Worm (Caenorhabditis elegans) whole organism, young adult: ENCODE data around the gene ptb-1.
A peak's percentile ranks its signal among the peaks of the same experiment; 100 is the strongest.

ENCODE experiments used
- B0019.2 ChIP-seq: fragments of 200-800 bp; sonication (Bioruptor generic); conservative IDR thresholded peaks from 2 replicates; pipeline ENCODE4 v1.3.6; 2022; ENCODE audit warnings: missing genetic modification reagents, missing genetic modification characterization, missing compliant biosample characterization
- F33H1.4 ChIP-seq: fragments of 200-800 bp; sonication (Bioruptor generic); IDR thresholded peaks from 2 replicates; pipeline ENCODE4 v1.3.6; 2022; ENCODE audit warnings: missing genetic modification reagents, missing genetic modification characterization, missing compliant biosample characterization
- F49E8.2 ChIP-seq: sonication (generic microtip); optimal IDR thresholded peaks from 3 replicates; lab custom pipeline; 2017; ENCODE audit warnings: missing genetic modification characterization, mild to moderate bottlenecking, missing compliant biosample characterization, antibody characterized with exemption, moderate library complexity; ENCODE audit not compliant: insufficient read depth
- F52B5.7 ChIP-seq: sonication (generic microtip); optimal IDR thresholded peaks from 2 replicates; lab custom pipeline; 2016; ENCODE audit warnings: mild to moderate bottlenecking, missing genetic modification characterization, missing compliant biosample characterization
- F55B11.4 ChIP-seq: sonication (generic microtip); optimal IDR thresholded peaks from 2 replicates; lab custom pipeline; 2016; ENCODE audit warnings: missing compliant biosample characterization, missing genetic modification characterization, borderline replicate concordance; ENCODE audit not compliant: insufficient read depth
- K11D2.4 ChIP-seq: fragments of 200-800 bp; sonication (Bioruptor generic); IDR thresholded peaks from 2 replicates; pipeline ENCODE4 v1.3.6; 2022; ENCODE audit warnings: missing genetic modification reagents, missing genetic modification characterization, missing compliant biosample characterization
- Y53G8AR.9 ChIP-seq: fragments of 200-800 bp; sonication (Bioruptor generic); conservative IDR thresholded peaks from 2 replicates; pipeline ENCODE4 v1.3.6; 2022; ENCODE audit warnings: missing genetic modification reagents, missing genetic modification characterization, missing compliant biosample characterization
- Y95B8A.8 ChIP-seq: fragments of 200-800 bp; sonication (Bioruptor generic); IDR thresholded peaks from 2 replicates; pipeline ENCODE4 v1.3.6; 2022; ENCODE audit warnings: missing genetic modification reagents, missing genetic modification characterization, missing compliant biosample characterization
- akir-1 ChIP-seq: fragments of 200-800 bp; sonication (Bioruptor generic); optimal IDR thresholded peaks from 2 replicates; lab custom pipeline; 2018; ENCODE audit warnings: mild to moderate bottlenecking, missing genetic modification characterization, moderate library complexity, missing compliant biosample characterization
- aptf-3 ChIP-seq: fragments of 200-800 bp; sonication (Bioruptor generic); IDR thresholded peaks from 2 replicates; pipeline ENCODE4 v1.3.6; 2022; ENCODE audit warnings: missing genetic modification characterization, missing compliant biosample characterization
- athp-1 ChIP-seq: sonication (generic microtip); optimal IDR thresholded peaks from 2 replicates; lab custom pipeline; 2017; ENCODE audit warnings: mild to moderate bottlenecking, missing genetic modification characterization, missing compliant biosample characterization
- ceh-58 ChIP-seq: fragments of 200-800 bp; sonication (Bioruptor generic); IDR thresholded peaks from 2 replicates; pipeline ENCODE4 v1.3.6; 2022; ENCODE audit warnings: missing genetic modification characterization, missing compliant biosample characterization
- dox-1 ChIP-seq: fragments of 200-800 bp; sonication (Bioruptor generic); IDR thresholded peaks from 2 replicates; pipeline ENCODE4 v1.3.6; 2022; ENCODE audit warnings: missing genetic modification reagents, missing genetic modification characterization, missing compliant biosample characterization
- ets-4 ChIP-seq: fragments of 200-800 bp; sonication (Bioruptor generic); optimal IDR thresholded peaks from 2 replicates; lab custom pipeline; 2018; ENCODE audit warnings: mild to moderate bottlenecking, missing genetic modification characterization, missing compliant biosample characterization
- fkh-3 ChIP-seq: sonication (generic microtip); optimal IDR thresholded peaks from 2 replicates; lab custom pipeline; 2016; ENCODE audit warnings: mild to moderate bottlenecking, missing genetic modification characterization, missing compliant biosample characterization
- gei-17 ChIP-seq: fragments of 200-800 bp; sonication (Bioruptor generic); optimal IDR thresholded peaks from 2 replicates; lab custom pipeline; 2018; ENCODE audit warnings: mild to moderate bottlenecking, missing genetic modification characterization, missing compliant biosample characterization
- hmg-1.2 ChIP-seq: fragments of 200-800 bp; sonication (Bioruptor generic); IDR thresholded peaks from 2 replicates; pipeline ENCODE4 v1.3.6; 2022; ENCODE audit warnings: missing genetic modification reagents, missing genetic modification characterization, missing compliant biosample characterization
- hmg-20 ChIP-seq: fragments of 200-800 bp; sonication (Bioruptor generic); IDR thresholded peaks from 2 replicates; pipeline ENCODE4 v1.3.6; 2022; ENCODE audit warnings: missing genetic modification reagents, missing genetic modification characterization, missing compliant biosample characterization
- hrde-1 ChIP-seq: sonication (generic microtip); optimal IDR thresholded peaks from 2 replicates; lab custom pipeline; 2016; ENCODE audit warnings: missing genetic modification characterization, mild to moderate bottlenecking, missing compliant biosample characterization, moderate library complexity, missing genotype, missing genetic modification reagents, borderline replicate concordance
- hsf-1 ChIP-seq: fragments of 200-800 bp; sonication (Bioruptor generic); IDR thresholded peaks from 2 replicates; pipeline ENCODE4 v1.3.6; 2022; ENCODE audit warnings: missing genetic modification reagents, missing genetic modification characterization, missing compliant biosample characterization
- lag-1 ChIP-seq: fragments of 200-800 bp; sonication (Bioruptor generic); IDR thresholded peaks from 2 replicates; pipeline ENCODE4 v1.3.6; 2022; ENCODE audit warnings: missing genetic modification reagents, missing genetic modification characterization, missing compliant biosample characterization
- let-607 ChIP-seq, 2 experiments: fragments of 200-800 bp in 1 of 2; sonication (Bioruptor generic) in 1 of 2; sonication (generic microtip) in 1 of 2; optimal IDR thresholded peaks; 2 replicates each; lab custom pipeline; 2016 to 2018; ENCODE audit warnings: mild to moderate bottlenecking in 2 of 2, missing compliant biosample characterization in 2 of 2, missing genetic modification characterization in 2 of 2, moderate library complexity in 2 of 2, missing genotype in 1 of 2
- lin-40 ChIP-seq: sonication (generic microtip); optimal IDR thresholded peaks from 2 replicates; lab custom pipeline; 2016; ENCODE audit warnings: missing genetic modification characterization, mild to moderate bottlenecking, missing compliant biosample characterization, missing genotype, missing genetic modification reagents
- lsy-27 ChIP-seq: sonication (generic microtip); optimal IDR thresholded peaks from 2 replicates; lab custom pipeline; 2017; ENCODE audit warnings: missing genetic modification characterization, mild to moderate bottlenecking, missing compliant biosample characterization, antibody characterized with exemption, missing genotype, borderline replicate concordance; ENCODE audit not compliant: insufficient read depth
- madf-10 ChIP-seq: sonication (generic microtip); optimal IDR thresholded peaks from 2 replicates; lab custom pipeline; 2016; ENCODE audit warnings: mild to moderate bottlenecking, missing genetic modification characterization, missing compliant biosample characterization
- madf-6 ChIP-seq: fragments of 200-800 bp; sonication (Bioruptor generic); IDR thresholded peaks from 2 replicates; pipeline ENCODE4 v1.3.6; 2022; ENCODE audit warnings: missing genetic modification reagents, missing genetic modification characterization, missing compliant biosample characterization
- mcd-1 ChIP-seq: fragments of 200-800 bp; sonication (Bioruptor generic); IDR thresholded peaks from 2 replicates; pipeline ENCODE4 v1.3.6; 2022; ENCODE audit warnings: missing genetic modification reagents, missing genetic modification characterization, missing compliant biosample characterization
- mel-28 ChIP-seq: sonication (generic microtip); optimal IDR thresholded peaks from 2 replicates; lab custom pipeline; 2016; ENCODE audit warnings: borderline replicate concordance, mild to moderate bottlenecking, missing genetic modification characterization, missing compliant biosample characterization
- mes-4 ChIP-seq: sonication (generic microtip); optimal IDR thresholded peaks from 2 replicates; lab custom pipeline; 2016; ENCODE audit warnings: missing genotype, missing genetic modification characterization, missing compliant biosample characterization
- mxl-1 ChIP-seq: sonication (generic microtip); optimal IDR thresholded peaks from 2 replicates; lab custom pipeline; 2016; ENCODE audit warnings: missing genetic modification characterization, missing compliant biosample characterization
- nfyb-1 ChIP-seq: fragments of 200-800 bp; sonication (Bioruptor generic); IDR thresholded peaks from 2 replicates; pipeline ENCODE4 v1.3.6; 2022; ENCODE audit warnings: missing genetic modification reagents, missing genetic modification characterization, missing compliant biosample characterization
- nhr-120 ChIP-seq: fragments of 200-800 bp; sonication (Bioruptor generic); IDR thresholded peaks from 2 replicates; pipeline ENCODE4 v1.3.6; 2022; ENCODE audit warnings: missing genetic modification characterization, missing compliant biosample characterization
- nhr-179 ChIP-seq: sonication (generic microtip); optimal IDR thresholded peaks from 2 replicates; lab custom pipeline; 2016; ENCODE audit warnings: mild to moderate bottlenecking, missing genetic modification characterization, missing compliant biosample characterization
- nhr-80 ChIP-seq: sonication (generic microtip); optimal IDR thresholded peaks from 2 replicates; lab custom pipeline; 2016; ENCODE audit warnings: missing genetic modification characterization, missing compliant biosample characterization
- pha-4 ChIP-seq: fragments of 150-350 bp; sonication (generic microtip); optimal IDR thresholded peaks from 2 replicates; lab custom pipeline; 2014; ENCODE audit warnings: missing biosample characterization, missing genetic modification reagents, missing genetic modification characterization
- rec-8 ChIP-seq, 2 experiments: sonication (generic microtip); optimal IDR thresholded peaks; 2 replicates each; lab custom pipeline; 2016; ENCODE audit warnings: mild to moderate bottlenecking in 2 of 2, missing genetic modification characterization in 2 of 2, missing genetic modification reagents in 2 of 2, missing genotype in 2 of 2, missing biosample characterization in 1 of 2, missing compliant biosample characterization in 1 of 2, moderate library complexity in 1 of 2
- snpc-1.1 ChIP-seq: sonication (generic microtip); optimal IDR thresholded peaks from 2 replicates; lab custom pipeline; 2017; ENCODE audit warnings: missing genetic modification characterization, mild to moderate bottlenecking, missing compliant biosample characterization, antibody characterized with exemption, moderate library complexity, missing genotype, missing genetic modification reagents; ENCODE audit not compliant: insufficient read depth
- somi-1 ChIP-seq: fragments of 200-800 bp; sonication (Bioruptor generic); optimal IDR thresholded peaks from 2 replicates; lab custom pipeline; 2018; ENCODE audit warnings: mild to moderate bottlenecking, missing genetic modification characterization, missing compliant biosample characterization
- tlf-1 ChIP-seq: fragments of 200-800 bp; sonication (Bioruptor generic); optimal IDR thresholded peaks from 2 replicates; lab custom pipeline; 2018; ENCODE audit warnings: mild to moderate bottlenecking, missing genetic modification characterization, missing compliant biosample characterization
- unc-130 ChIP-seq: sonication (generic microtip); optimal IDR thresholded peaks from 2 replicates; lab custom pipeline; 2016; ENCODE audit warnings: missing genetic modification reagents, missing genetic modification characterization, missing compliant biosample characterization
- xnd-1 ChIP-seq: sonication (generic microtip); optimal IDR thresholded peaks from 2 replicates; lab custom pipeline; 2016; ENCODE audit warnings: missing genotype, missing genetic modification reagents, missing genetic modification characterization, missing compliant biosample characterization
- zfh-2 ChIP-seq: fragments of 200-800 bp; sonication (Bioruptor generic); conservative IDR thresholded peaks from 2 replicates; pipeline ENCODE4 v1.3.6; 2022; ENCODE audit warnings: missing genetic modification reagents, missing genetic modification characterization, missing compliant biosample characterization
- ztf-6 ChIP-seq: fragments of 200-800 bp; sonication (Bioruptor generic); IDR thresholded peaks from 2 replicates; pipeline ENCODE4 v1.3.6; 2022; ENCODE audit warnings: missing genetic modification reagents, missing genetic modification characterization, missing compliant biosample characterization

The ptb-1 gene

DNA sequence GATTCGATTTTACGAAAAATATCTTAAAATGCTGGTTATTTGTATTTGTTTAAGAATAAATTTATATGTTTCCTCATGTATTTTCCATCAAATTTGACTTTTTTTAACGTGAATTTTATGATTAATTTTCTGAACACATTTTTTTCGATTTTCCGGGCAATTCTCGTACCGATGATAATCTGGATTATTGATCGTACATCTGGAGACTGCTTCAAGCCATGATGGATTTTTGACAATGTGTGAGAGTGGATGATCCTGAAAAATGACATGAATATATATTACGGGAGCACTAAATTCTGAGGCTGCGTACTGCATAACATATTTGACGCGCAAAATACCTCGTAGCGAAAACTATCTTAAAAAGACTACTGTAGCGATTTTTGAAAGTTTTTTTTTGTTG is 21.0 kb upstream of the ptb-1 start:
- no peak for TF ChIP-seq nhr-120 (GFP tag; lab: Robert Waterston, UW)
- no peak for TF ChIP-seq madf-6 (GFP tag; lab: Robert Waterston, UW)
- no peak for TF ChIP-seq Y53G8AR.9 (GFP tag; lab: Robert Waterston, UW)
- TF ChIP-seq lin-40 (tag; lab: Kevin White, UChicago): no peak
- no peak for TF ChIP-seq aptf-3 (GFP tag; lab: Robert Waterston, UW)
- no peak for TF ChIP-seq mel-28 (tag; lab: Kevin White, UChicago)
- TF ChIP-seq unc-130 (GFP tag; lab: Kevin White, UChicago): no peak
- TF ChIP-seq nhr-80 (tag; lab: Kevin White, UChicago): no peak
- no peak for TF ChIP-seq athp-1
- no peak for TF ChIP-seq zfh-2 (GFP tag; lab: Robert Waterston, UW)
- no peak for TF ChIP-seq gei-17 (GFP tag; lab: Kevin White, UChicago)
- no peak for TF ChIP-seq F33H1.4 (GFP tag; lab: Robert Waterston, UW)
- no peak for TF ChIP-seq fkh-3
- TF ChIP-seq F52B5.7 (tag; lab: Kevin White, UChicago): no peak

DNA sequence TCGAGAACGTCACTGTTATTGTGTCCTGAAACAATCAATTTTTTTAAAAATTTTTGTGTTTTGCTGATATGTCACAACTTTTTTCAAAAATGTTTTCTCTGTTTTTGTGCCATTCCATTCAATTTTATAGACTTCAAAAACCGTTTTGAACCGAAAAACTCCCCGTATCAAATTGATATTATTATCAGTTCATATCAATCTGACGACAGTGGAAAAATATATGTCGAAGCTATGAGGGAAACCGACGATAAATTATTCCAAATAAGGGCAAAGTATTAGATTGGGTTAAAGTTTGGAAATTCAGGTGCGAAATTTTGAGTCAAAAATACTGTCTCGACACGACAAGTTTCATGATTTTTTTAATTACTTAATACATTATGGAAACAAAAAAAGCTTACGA is 19.0 kb upstream of the ptb-1 start:
- peak; percentile 42 for TF ChIP-seq nhr-80 (tag; lab: Kevin White, UChicago)
- no peak for TF ChIP-seq B0019.2 (GFP tag; lab: Robert Waterston, UW)

DNA sequence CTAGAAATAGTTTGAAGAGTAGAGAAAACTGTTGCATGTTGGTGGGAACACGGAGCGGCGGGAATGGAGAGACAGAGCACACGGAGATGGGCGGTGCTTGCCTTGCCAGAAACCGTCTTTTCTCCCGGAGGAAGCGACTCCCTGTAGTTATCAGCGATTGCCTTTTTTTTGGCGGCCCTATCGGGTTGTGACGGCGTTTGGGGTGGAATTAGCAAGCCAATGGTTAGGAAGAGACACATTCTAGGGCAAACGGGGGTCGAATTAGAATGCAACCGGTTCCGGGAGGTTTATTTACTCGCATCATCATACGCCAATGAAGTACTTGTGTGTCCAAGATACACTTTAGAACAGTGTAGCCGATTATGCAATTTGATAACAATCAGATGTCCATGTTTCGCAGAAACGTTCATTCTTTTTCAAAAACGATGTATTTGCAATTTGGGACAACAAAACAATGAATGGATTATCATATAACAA is 17.7 kb upstream of the ptb-1 start, which contains the start of gene lact-3:
Gene lact-3 (minus strand): TSS at position 51 of the 477 bp plus-strand sequence.
- TF ChIP-seq nfyb-1 (peak; percentile 63; the same call in 1 of the 2 replicates), lsy-27 (tag; lab: Kevin White, UChicago) (no peak), F49E8.2 (tag; lab: Kevin White, UChicago) (peak; percentile 70), xnd-1 (peak; percentile 37), mes-4 (no peak), unc-130 (GFP tag; lab: Kevin White, UChicago) (peak; percentile 18), mcd-1 (GFP tag; lab: Robert Waterston, UW) (peak; percentile 43), K11D2.4 (no peak), dox-1 (GFP tag; lab: Robert Waterston, UW) (no peak), nhr-179 (no peak), mxl-1 (tag; lab: Kevin White, UChicago) (no peak), ceh-58 (GFP tag; lab: Robert Waterston, UW) (no peak), madf-6 (GFP tag; lab: Robert Waterston, UW) (peak; percentile 65), Y95B8A.8 (0 out of 2 replicates have a peak, but pooled peaks have one; percentile 41), hmg-1.2 (peak; percentile 49), tlf-1 (GFP tag; lab: Kevin White, UChicago) (peak; percentile 13), lag-1 (GFP tag; lab: Robert Waterston, UW) (no peak), ztf-6 (GFP tag; lab: Robert Waterston, UW) (no peak), ets-4 (GFP tag; lab: Kevin White, UChicago) (no peak), hsf-1 (GFP tag; lab: Robert Waterston, UW) (peak; percentile 68), hmg-20 (GFP tag; lab: Robert Waterston, UW) (no peak), madf-10 (no peak), hrde-1 (peak; percentile 80), nhr-80 (tag; lab: Kevin White, UChicago) (peak; percentile 67), let-607 (tag; optimal IDR thresholded peaks at IDR 0.05; lab: Kevin White, UChicago) (no peak), gei-17 (GFP tag; lab: Kevin White, UChicago) (no peak), pha-4 (tag; lab: Kevin White, UChicago) (no peak), F55B11.4 (tag; lab: Kevin White, UChicago) (no peak), rec-8 (tag; optimal IDR thresholded peaks at IDR 0.05; lab: Kevin White, UChicago) (no peak), somi-1 (GFP tag; lab: Kevin White, UChicago) (no peak), akir-1 (no peak), snpc-1.1 (tag; lab: Kevin White, UChicago) (no peak), F33H1.4 (GFP tag; lab: Robert Waterston, UW) (peak; percentile 31)
